Worm (Caenorhabditis elegans) whole organism, L1 larva: ENCODE data around the gene T02E9.6.

ENCODE experiments used
- C16A3.4 ChIP-seq: fragments of 150-350 bp; optimal IDR thresholded peaks from 2 replicates; lab custom pipeline; 2014; ENCODE audit warnings: missing biosample characterization, missing genetic modification characterization
- C34B4.2 ChIP-seq: sonication (generic microtip); optimal IDR thresholded peaks from 2 replicates; lab custom pipeline; 2017; ENCODE audit warnings: mild to moderate bottlenecking, missing genetic modification characterization, missing compliant biosample characterization
- Y116A8C.19 ChIP-seq: sonication (generic microtip); optimal IDR thresholded peaks from 2 replicates; lab custom pipeline; 2016; ENCODE audit warnings: missing compliant biosample characterization, missing genetic modification characterization, borderline replicate concordance
- aha-1 ChIP-seq: fragments of 150-350 bp; optimal IDR thresholded peaks from 2 replicates; lab custom pipeline; 2014; ENCODE audit warnings: missing biosample characterization, missing genetic modification characterization
- alr-1 ChIP-seq: fragments of 200-800 bp; sonication (Bioruptor generic); optimal IDR thresholded peaks from 2 replicates; lab custom pipeline; 2018; ENCODE audit warnings: borderline replicate concordance, mild to moderate bottlenecking, missing genetic modification characterization, missing compliant biosample characterization
- aly-2 ChIP-seq: fragments of 150-350 bp; optimal IDR thresholded peaks from 2 replicates; lab custom pipeline; 2014; ENCODE audit warnings: missing biosample characterization, missing genetic modification characterization
- blmp-1 ChIP-seq: fragments of 150-350 bp; optimal IDR thresholded peaks from 2 replicates; lab custom pipeline; 2014; ENCODE audit warnings: missing biosample characterization, missing genetic modification characterization
- ceh-63 ChIP-seq: fragments of 200-800 bp; sonication (Bioruptor generic); optimal IDR thresholded peaks from 2 replicates; lab custom pipeline; 2018; ENCODE audit warnings: mild to moderate bottlenecking, missing genetic modification characterization, missing compliant biosample characterization
- ceh-8 ChIP-seq: fragments of 200-800 bp; sonication (Bioruptor generic); optimal IDR thresholded peaks from 2 replicates; lab custom pipeline; 2018; ENCODE audit warnings: mild to moderate bottlenecking, missing genetic modification characterization, moderate library complexity, missing compliant biosample characterization
- ceh-90 ChIP-seq: sonication (generic microtip); optimal IDR thresholded peaks from 2 replicates; lab custom pipeline; 2016; ENCODE audit warnings: missing genetic modification characterization, missing compliant biosample characterization
- dpl-1 ChIP-seq, 3 experiments: fragments of 150-350 bp in 2 of 3; sonication (generic microtip) in 1 of 3; optimal IDR thresholded peaks; 2 replicates each; lab custom pipeline; 2014 to 2017; ENCODE audit warnings: missing biosample characterization in 3 of 3, missing genetic modification characterization in 3 of 3, missing genetic modification reagents in 3 of 3
- efl-1 ChIP-seq, 4 experiments: fragments of 150-350 bp; optimal IDR thresholded peaks in 3 of 4; peaks in 1 of 4; 1 replicate in 1 of 4; 2 replicates in 3 of 4; lab custom pipeline; 2014; ENCODE audit warnings: missing biosample characterization in 2 of 4, missing genetic modification characterization in 2 of 4, missing genetic modification reagents in 2 of 4
- efl-3 ChIP-seq: fragments of 200-800 bp; sonication (Bioruptor generic); optimal IDR thresholded peaks from 2 replicates; lab custom pipeline; 2018; ENCODE audit warnings: mild to moderate bottlenecking, missing genetic modification characterization, missing compliant biosample characterization
- elt-2 ChIP-seq: sonication (generic microtip); optimal IDR thresholded peaks from 2 replicates; lab custom pipeline; 2016; ENCODE audit warnings: missing genetic modification characterization, mild to moderate bottlenecking, inconsistent platforms, missing compliant biosample characterization, missing genetic modification reagents
- elt-3 ChIP-seq, 6 experiments: fragments of 150-350 bp in 1 of 6; sonication (generic microtip); optimal IDR thresholded peaks; 2 replicates each; lab custom pipeline; 2017 to 2018; ENCODE audit warnings: missing biosample characterization in 6 of 6, missing genetic modification characterization in 6 of 6, inconsistent platforms in 1 of 6
- fkh-8 ChIP-seq: sonication (generic microtip); optimal IDR thresholded peaks from 2 replicates; lab custom pipeline; 2016; ENCODE audit warnings: mild to moderate bottlenecking, missing genetic modification characterization, missing compliant biosample characterization
- hlh-17 ChIP-seq: fragments of 200-800 bp; sonication (Bioruptor generic); optimal IDR thresholded peaks from 2 replicates; lab custom pipeline; 2018; ENCODE audit warnings: missing genetic modification characterization, mild to moderate bottlenecking, missing compliant biosample characterization, moderate library complexity, borderline replicate concordance
- hlh-4 ChIP-seq: sonication (generic microtip); optimal IDR thresholded peaks from 2 replicates; lab custom pipeline; 2016; ENCODE audit warnings: mild to moderate bottlenecking, missing genetic modification characterization, missing compliant biosample characterization
- irx-1 ChIP-seq: sonication (generic microtip); optimal IDR thresholded peaks from 2 replicates; lab custom pipeline; 2016; ENCODE audit warnings: missing genetic modification characterization, missing compliant biosample characterization
- jun-1 ChIP-seq: fragments of 150-350 bp; optimal IDR thresholded peaks from 2 replicates; lab custom pipeline; 2014; ENCODE audit warnings: missing biosample characterization, missing genetic modification reagents, missing genetic modification characterization
- lin-13 ChIP-seq: fragments of 150-350 bp; optimal IDR thresholded peaks from 2 replicates; lab custom pipeline; 2014; ENCODE audit warnings: missing biosample characterization, missing genetic modification reagents, missing genetic modification characterization
- lin-14 ChIP-seq: fragments of 200-800 bp; sonication (Bioruptor generic); optimal IDR thresholded peaks from 2 replicates; lab custom pipeline; 2018; ENCODE audit warnings: mild to moderate bottlenecking, missing genetic modification characterization, moderate library complexity, missing compliant biosample characterization
- lin-39 ChIP-seq: fragments of 150-350 bp; optimal IDR thresholded peaks from 2 replicates; lab custom pipeline; 2014; ENCODE audit warnings: missing biosample characterization, missing genetic modification reagents, missing genetic modification characterization
- mab-9 ChIP-seq: fragments of 200-800 bp; sonication (Bioruptor generic); IDR thresholded peaks from 2 replicates; pipeline ENCODE4 v1.3.6; 2022; ENCODE audit warnings: missing genetic modification reagents, missing genetic modification characterization, missing compliant biosample characterization
- mef-2 ChIP-seq: fragments of 150-350 bp; optimal IDR thresholded peaks from 2 replicates; lab custom pipeline; 2014; ENCODE audit warnings: missing biosample characterization, missing genetic modification characterization
- mep-1 ChIP-seq: fragments of 150-350 bp; optimal IDR thresholded peaks from 2 replicates; lab custom pipeline; 2014; ENCODE audit warnings: missing biosample characterization, missing genetic modification characterization
- nhr-12 ChIP-seq: sonication (generic microtip); optimal IDR thresholded peaks from 2 replicates; lab custom pipeline; 2017; ENCODE audit warnings: missing biosample characterization, missing genetic modification characterization
- nhr-20 ChIP-seq: sonication (generic microtip); optimal IDR thresholded peaks from 2 replicates; lab custom pipeline; 2016; ENCODE audit warnings: mild to moderate bottlenecking, missing genetic modification characterization, missing compliant biosample characterization
- nhr-71 ChIP-seq: sonication (generic microtip); optimal IDR thresholded peaks from 2 replicates; lab custom pipeline; 2016; ENCODE audit warnings: mild to moderate bottlenecking, missing genetic modification characterization, moderate library complexity, missing compliant biosample characterization
- nhr-76 ChIP-seq: sonication (generic microtip); optimal IDR thresholded peaks from 2 replicates; lab custom pipeline; 2017; ENCODE audit warnings: missing biosample characterization, missing genetic modification characterization
- nhr-77 ChIP-seq: fragments of 150-350 bp; optimal IDR thresholded peaks from 2 replicates; lab custom pipeline; 2014; ENCODE audit warnings: missing biosample characterization, missing genetic modification characterization
- nhr-85 ChIP-seq: sonication (generic microtip); peaks from one replicate; lab custom pipeline; 2016; ENCODE audit warnings: missing genetic modification characterization, inconsistent platforms, missing compliant biosample characterization
- nhr-90 ChIP-seq: sonication (generic microtip); optimal IDR thresholded peaks from 2 replicates; lab custom pipeline; 2016; ENCODE audit warnings: mild to moderate bottlenecking, missing genetic modification characterization, missing compliant biosample characterization; ENCODE audit not compliant: poor library complexity
- rnt-1 ChIP-seq: sonication (generic microtip); optimal IDR thresholded peaks from 2 replicates; lab custom pipeline; 2016; ENCODE audit warnings: mild to moderate bottlenecking, missing genetic modification characterization, moderate library complexity, missing compliant biosample characterization
- skn-1 ChIP-seq: fragments of 150-350 bp; optimal IDR thresholded peaks from 2 replicates; lab custom pipeline; 2014; ENCODE audit warnings: missing biosample characterization, missing genetic modification characterization
- sox-4 ChIP-seq: sonication (generic microtip); optimal IDR thresholded peaks from 2 replicates; lab custom pipeline; 2016; ENCODE audit warnings: missing genetic modification characterization, missing compliant biosample characterization
- sup-37 ChIP-seq: fragments of 200-800 bp; sonication (Bioruptor generic); optimal IDR thresholded peaks from 2 replicates; lab custom pipeline; 2018; ENCODE audit warnings: mild to moderate bottlenecking, missing genetic modification characterization, missing compliant biosample characterization
- tbx-2 ChIP-seq: sonication (generic microtip); optimal IDR thresholded peaks from 2 replicates; lab custom pipeline; 2016; ENCODE audit warnings: missing genetic modification characterization, missing compliant biosample characterization
- unc-130 ChIP-seq: fragments of 150-350 bp; optimal IDR thresholded peaks from 2 replicates; lab custom pipeline; 2017; ENCODE audit warnings: missing biosample characterization, missing genetic modification characterization, inconsistent platforms
- unc-62 ChIP-seq: fragments of 150-350 bp; optimal IDR thresholded peaks from 2 replicates; lab custom pipeline; 2014; ENCODE audit warnings: missing biosample characterization, missing genetic modification reagents, missing genetic modification characterization
- unc-86 ChIP-seq: sonication (generic microtip); optimal IDR thresholded peaks from 2 replicates; lab custom pipeline; 2016; ENCODE audit warnings: missing genetic modification characterization, missing compliant biosample characterization
- unc-98 ChIP-seq: fragments of 200-800 bp; sonication (Bioruptor generic); IDR thresholded peaks from 2 replicates; pipeline ENCODE4 v1.3.6; 2022; ENCODE audit warnings: missing genetic modification characterization, missing compliant biosample characterization
- xbp-1 ChIP-seq: sonication (generic microtip); optimal IDR thresholded peaks from 2 replicates; lab custom pipeline; 2016; ENCODE audit warnings: missing genetic modification characterization, missing compliant biosample characterization
- ztf-11 ChIP-seq, 2 experiments: sonication (generic microtip); optimal IDR thresholded peaks; 2 replicates each; lab custom pipeline; 2016 to 2017; ENCODE audit warnings: missing genetic modification characterization in 2 of 2, missing biosample characterization in 1 of 2, missing compliant biosample characterization in 1 of 2
- ztf-4 ChIP-seq: fragments of 150-350 bp; optimal IDR thresholded peaks from 2 replicates; lab custom pipeline; 2014; ENCODE audit warnings: missing biosample characterization, missing genetic modification characterization

The T02E9.6 gene

DNA sequence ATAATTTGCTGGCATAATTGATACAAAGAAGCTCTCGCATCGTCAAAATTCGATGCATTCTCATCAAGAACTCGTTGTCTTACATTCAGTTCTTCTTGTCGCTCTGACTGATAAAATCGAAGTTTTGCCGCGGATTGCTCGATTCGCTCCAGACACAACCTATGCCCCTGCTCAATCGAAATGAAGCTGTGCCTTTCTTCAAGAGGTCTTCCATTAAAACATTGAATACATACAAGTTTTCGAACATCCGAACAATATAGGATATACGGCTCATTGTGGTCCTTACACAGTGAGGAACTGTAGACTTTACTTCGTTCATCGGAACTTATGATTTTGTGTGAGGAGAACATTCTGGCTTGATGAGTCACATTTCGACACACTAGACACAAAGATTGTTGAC, 13.2 kb downstream of the T02E9.6 start:
- TF ChIP-seq mab-9 (GFP tag; lab: Robert Waterston, UW): no peak
- TF ChIP-seq nhr-85 (tag; lab: Kevin White, UChicago): peak; percentile 61
- TF ChIP-seq, all 84 proteins: peak for 1

ce11 chrV:11316801-11317200, 17.3 kb downstream of the T02E9.6 start, which contains the start of gene cutl-18:
cutl-18 (minus strand) TSS chrV:11316901.
- TF ChIP-seq jun-1 (tag; lab: Kevin White, UChicago) (no peak), nhr-71 (tag; lab: Kevin White, UChicago) (no peak), ceh-63 (no peak), nhr-76 (no peak), tbx-2 (no peak), nhr-20 (tag; lab: Kevin White, UChicago) (no peak), sup-37 (no peak), hlh-17 (GFP tag; lab: Kevin White, UChicago) (no peak), ztf-11 (tag; optimal IDR thresholded peaks at IDR 0.05; lab: Kevin White, UChicago) (no peak)

DNA sequence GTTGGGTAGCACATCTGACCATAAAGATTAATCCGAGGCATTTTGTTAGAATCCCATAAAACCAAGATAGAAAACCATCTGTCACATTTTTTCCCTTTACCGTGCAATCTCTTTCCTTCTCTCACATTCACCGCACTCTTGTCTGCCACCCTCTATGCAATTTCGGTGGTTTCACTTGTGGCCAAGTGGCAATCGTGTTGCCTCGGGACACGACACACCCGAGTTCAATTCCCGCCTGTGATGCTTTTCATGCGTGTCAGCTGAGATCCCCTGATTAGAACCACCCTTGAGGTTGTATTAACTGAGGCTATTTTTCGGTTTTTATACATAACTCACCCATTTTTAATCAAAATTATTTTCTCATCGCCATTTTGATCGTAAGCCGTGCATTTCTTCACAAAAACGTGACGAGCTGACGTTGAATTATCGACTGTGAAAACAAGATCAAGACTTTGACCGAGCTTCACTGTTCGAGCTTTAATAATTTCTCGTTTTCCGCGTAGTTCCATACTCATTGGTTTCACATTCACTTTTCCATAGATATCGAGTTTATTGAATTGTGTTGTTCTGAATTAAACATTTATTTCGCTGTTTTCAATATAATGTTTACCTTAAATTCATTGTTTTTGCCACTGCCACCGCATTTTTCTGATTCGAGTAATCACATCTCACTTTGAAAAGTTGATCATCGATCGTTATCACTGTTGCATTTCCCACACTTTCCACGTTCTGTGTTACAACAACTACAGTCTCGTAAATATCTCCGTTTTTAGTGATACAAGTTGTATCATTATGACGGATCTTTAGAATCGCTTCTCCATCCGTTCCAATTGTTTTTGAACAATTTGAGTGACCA, 19.8 kb downstream of the T02E9.6 start:
- peak; percentile 66 for TF ChIP-seq skn-1 (tag; lab: Kevin White, UChicago)
- no peak for TF ChIP-seq mef-2
- peak; percentile 66 for TF ChIP-seq elt-2 (tag; lab: Kevin White, UChicago)
- TF ChIP-seq nhr-77 (tag; lab: Kevin White, UChicago): peak; percentile 74
- peak; percentile 81 for TF ChIP-seq nhr-85 (tag; lab: Kevin White, UChicago)
- TF ChIP-seq rnt-1 (tag; lab: Kevin White, UChicago): peak; percentile 82
- peak; percentile 32 for TF ChIP-seq lin-39
- TF ChIP-seq dpl-1 (GFP tag; optimal IDR thresholded peaks at IDR 0.05; lab: Kevin White, UChicago): peak; percentile 16 to 52 (median 33)
- TF ChIP-seq mab-9 (GFP tag; lab: Robert Waterston, UW): no peak
- TF ChIP-seq ceh-8 (GFP tag; lab: Kevin White, UChicago): peak; percentile 45
- peak; percentile 81 for TF ChIP-seq C16A3.4 (tag; lab: Kevin White, UChicago)
- no peak for TF ChIP-seq fkh-8
- peak; percentile 64 for TF ChIP-seq tbx-2
- peak; percentile 56 for TF ChIP-seq unc-130 (tag; lab: Kevin White, UChicago)
- TF ChIP-seq ztf-4: peak; percentile 8
- peak; percentile 64 for TF ChIP-seq efl-3 (GFP tag; lab: Kevin White, UChicago)
- TF ChIP-seq aha-1 (tag; lab: Kevin White, UChicago): no peak
- TF ChIP-seq Y116A8C.19 (tag; lab: Kevin White, UChicago): no peak
- peak; percentile 80 for TF ChIP-seq nhr-71 (tag; lab: Kevin White, UChicago)
- peak; percentile 25 for TF ChIP-seq aly-2
- TF ChIP-seq unc-62 (GFP tag; lab: Kevin White, UChicago): no peak
- TF ChIP-seq nhr-90 (tag; lab: Kevin White, UChicago): peak; percentile 84
- peak; percentile 82 for TF ChIP-seq mep-1
- TF ChIP-seq efl-1 (optimal IDR thresholded peaks at IDR 0.05; lab: Kevin White, UChicago): peak; percentile 50 to 63
- peak; percentile 41 to 94 for TF ChIP-seq efl-1 (GFP tag; optimal IDR thresholded peaks at IDR 0.05 in 1 of 2; lab: Kevin White, UChicago)
- TF ChIP-seq C34B4.2 (tag; lab: Kevin White, UChicago): no peak
- TF ChIP-seq alr-1: no peak
- no peak for TF ChIP-seq unc-98 (GFP tag; lab: Robert Waterston, UW)
- peak; percentile 57 for TF ChIP-seq irx-1
- no peak for TF ChIP-seq hlh-17 (GFP tag; lab: Kevin White, UChicago)
- no peak for TF ChIP-seq nhr-12 (tag; lab: Kevin White, UChicago)
- TF ChIP-seq ceh-90 (tag; lab: Kevin White, UChicago): no peak
- TF ChIP-seq ztf-11 (tag; optimal IDR thresholded peaks at IDR 0.05; lab: Kevin White, UChicago): peak in 1 of 2 experiments; percentile 80
- peak; percentile 67 for TF ChIP-seq blmp-1
- peak in 2 of 6 experiments; percentile 77 to 82 for TF ChIP-seq elt-3 (tag; optimal IDR thresholded peaks at IDR 0.05; lab: Kevin White, UChicago)
- TF ChIP-seq xbp-1: peak; percentile 66
- peak; percentile 68 for TF ChIP-seq lin-14 (GFP tag; lab: Kevin White, UChicago)
- peak; percentile 31 for TF ChIP-seq unc-86 (tag; lab: Kevin White, UChicago)
- TF ChIP-seq sox-4: peak; percentile 16
- peak; percentile 59 for TF ChIP-seq lin-13 (GFP tag; lab: Kevin White, UChicago)
- TF ChIP-seq sup-37: peak; percentile 52
- no peak for TF ChIP-seq hlh-4
